Worm (Caenorhabditis elegans) whole organism, L4 larva: ENCODE data around the gene F09A5.2.

ENCODE experiments used
- D1046.2 ChIP-seq: fragments of 200-800 bp; sonication (Bioruptor generic); IDR thresholded peaks from 2 replicates; pipeline ENCODE4 v1.3.6; 2022; ENCODE audit warnings: missing genetic modification characterization, missing compliant biosample characterization
- F10B5.3 ChIP-seq: sonication (generic microtip); optimal IDR thresholded peaks from 2 replicates; lab custom pipeline; 2016; ENCODE audit warnings: mild to moderate bottlenecking, missing genetic modification characterization, missing compliant biosample characterization
- F37D6.2 ChIP-seq: sonication (generic microtip); optimal IDR thresholded peaks from 2 replicates; lab custom pipeline; 2016; ENCODE audit warnings: mild to moderate bottlenecking, missing genetic modification characterization, missing compliant biosample characterization
- F49E8.2 ChIP-seq: sonication (generic microtip); optimal IDR thresholded peaks from 2 replicates; lab custom pipeline; 2016; ENCODE audit warnings: missing compliant biosample characterization, mild to moderate bottlenecking, missing genetic modification characterization, borderline replicate concordance
- Y105C5A.15 ChIP-seq: fragments of 200-800 bp; sonication (Bioruptor generic); IDR thresholded peaks from 2 replicates; pipeline ENCODE4 v1.3.6; 2022; ENCODE audit warnings: missing genetic modification characterization, missing compliant biosample characterization
- Y48G9A.11 ChIP-seq: fragments of 200-800 bp; sonication (Bioruptor generic); IDR thresholded peaks from 2 replicates; pipeline ENCODE4 v1.3.6; 2022; ENCODE audit warnings: missing genetic modification reagents, missing genetic modification characterization, missing compliant biosample characterization
- Y5F2A.4 ChIP-seq: fragments of 200-800 bp; sonication (Bioruptor generic); optimal IDR thresholded peaks from 2 replicates; lab custom pipeline; 2018; ENCODE audit warnings: mild to moderate bottlenecking, missing genetic modification characterization, missing compliant biosample characterization
- ZK546.5 ChIP-seq, 2 experiments: sonication (generic microtip); optimal IDR thresholded peaks; 2 replicates each; lab custom pipeline; 2017; ENCODE audit warnings: missing biosample characterization in 2 of 2, missing genetic modification characterization in 2 of 2
- arid-1 ChIP-seq: fragments of 200-800 bp; sonication (Bioruptor generic); conservative IDR thresholded peaks from 2 replicates; pipeline ENCODE4 v1.3.6; 2022; ENCODE audit warnings: missing genetic modification reagents, missing genetic modification characterization, missing compliant biosample characterization
- ceh-20 ChIP-seq: fragments of 200-800 bp; sonication (Bioruptor generic); IDR thresholded peaks from 2 replicates; pipeline ENCODE4 v1.3.6; 2022; ENCODE audit warnings: missing genetic modification reagents, missing genetic modification characterization, missing compliant biosample characterization
- ceh-32 ChIP-seq: sonication (generic microtip); optimal IDR thresholded peaks from 2 replicates; lab custom pipeline; 2016; ENCODE audit warnings: mild to moderate bottlenecking, missing genetic modification characterization, missing compliant biosample characterization; ENCODE audit not compliant: poor library complexity
- ceh-44 ChIP-seq: fragments of 200-800 bp; sonication (Bioruptor generic); IDR thresholded peaks from 2 replicates; pipeline ENCODE4 v1.3.6; 2022; ENCODE audit warnings: missing genetic modification reagents, missing genetic modification characterization, missing compliant biosample characterization
- ces-1 ChIP-seq: fragments of 150-350 bp; sonication (generic microtip); optimal IDR thresholded peaks from 4 replicates; lab custom pipeline; 2014; ENCODE audit warnings: missing biosample characterization, missing genetic modification reagents, missing genetic modification characterization
- ctbp-1 ChIP-seq: fragments of 200-800 bp; sonication (Bioruptor generic); IDR thresholded peaks from 2 replicates; pipeline ENCODE4 v1.3.6; 2022; ENCODE audit warnings: missing genetic modification reagents, missing genetic modification characterization, missing compliant biosample characterization
- egl-27 ChIP-seq: sonication (generic microtip); optimal IDR thresholded peaks from 3 replicates; lab custom pipeline; 2017; ENCODE audit warnings: missing biosample characterization, missing genetic modification reagents, missing genetic modification characterization
- fkh-10 ChIP-seq: fragments of 150-350 bp; optimal IDR thresholded peaks from 2 replicates; lab custom pipeline; 2014; ENCODE audit warnings: missing biosample characterization, missing genetic modification reagents, missing genetic modification characterization
- fos-1 ChIP-seq: fragments of 150-350 bp; optimal IDR thresholded peaks from 2 replicates; lab custom pipeline; 2014; ENCODE audit warnings: missing biosample characterization, missing genetic modification characterization
- hlh-11 ChIP-seq: fragments of 200-800 bp; sonication (Bioruptor generic); optimal IDR thresholded peaks from 2 replicates; lab custom pipeline; 2018; ENCODE audit warnings: mild to moderate bottlenecking, missing genetic modification characterization, missing compliant biosample characterization
- hmg-1.1 ChIP-seq: fragments of 200-800 bp; sonication (Bioruptor generic); IDR thresholded peaks from 2 replicates; pipeline ENCODE4 v1.3.6; 2022; ENCODE audit warnings: missing genetic modification reagents, missing genetic modification characterization, missing compliant biosample characterization
- lim-7 ChIP-seq: fragments of 200-800 bp; sonication (Bioruptor generic); IDR thresholded peaks from 2 replicates; pipeline ENCODE4 v1.3.6; 2022; ENCODE audit warnings: missing genetic modification characterization, missing compliant biosample characterization
- lin-1 ChIP-seq: fragments of 200-800 bp; sonication (Bioruptor generic); IDR thresholded peaks from 2 replicates; pipeline ENCODE4 v1.3.6; 2022; ENCODE audit warnings: missing genetic modification reagents, missing genetic modification characterization, missing compliant biosample characterization
- lin-38 ChIP-seq: fragments of 200-800 bp; sonication (Bioruptor generic); IDR thresholded peaks from 2 replicates; pipeline ENCODE4 v1.3.6; 2022; ENCODE audit warnings: missing genetic modification reagents, missing genetic modification characterization, missing compliant biosample characterization
- lin-39 ChIP-seq: fragments of 150-350 bp; optimal IDR thresholded peaks from 2 replicates; lab custom pipeline; 2014; ENCODE audit warnings: missing biosample characterization, missing genetic modification reagents, missing genetic modification characterization
- lsy-2 ChIP-seq, 2 experiments: fragments of 150-350 bp in 1 of 2; sonication (generic microtip) in 1 of 2; optimal IDR thresholded peaks; 2 replicates each; lab custom pipeline; 2014 to 2017; ENCODE audit warnings: missing biosample characterization in 2 of 2, missing genetic modification characterization in 2 of 2
- madf-5 ChIP-seq, 2 experiments: fragments of 200-800 bp; sonication (Bioruptor generic); IDR thresholded peaks; 2 replicates each; pipeline ENCODE4 v1.3.6; 2022; ENCODE audit warnings: missing compliant biosample characterization in 2 of 2, missing genetic modification characterization in 2 of 2
- madf-9 ChIP-seq: fragments of 200-800 bp; sonication (Bioruptor generic); conservative IDR thresholded peaks from 2 replicates; pipeline ENCODE4 v1.3.6; 2022; ENCODE audit warnings: missing genetic modification reagents, missing genetic modification characterization, missing compliant biosample characterization
- mdl-1 ChIP-seq, 2 experiments: fragments of 150-350 bp in 1 of 2; sonication (generic microtip) in 1 of 2; optimal IDR thresholded peaks; 2 replicates each; lab custom pipeline; 2014 to 2017; ENCODE audit warnings: missing biosample characterization in 2 of 2, missing genetic modification characterization in 2 of 2
- mdt-29 ChIP-seq: fragments of 200-800 bp; sonication (Bioruptor generic); IDR thresholded peaks from 2 replicates; pipeline ENCODE4 v1.3.6; 2022; ENCODE audit warnings: missing genetic modification reagents, missing genetic modification characterization, missing compliant biosample characterization
- mxl-3 ChIP-seq: fragments of 200-800 bp; sonication (Bioruptor generic); optimal IDR thresholded peaks from 2 replicates; lab custom pipeline; 2018; ENCODE audit warnings: mild to moderate bottlenecking, missing genetic modification characterization, missing compliant biosample characterization
- nhr-102 ChIP-seq: sonication (generic microtip); optimal IDR thresholded peaks from 2 replicates; lab custom pipeline; 2016; ENCODE audit warnings: mild to moderate bottlenecking, missing genetic modification characterization, moderate library complexity, missing compliant biosample characterization
- nhr-111 ChIP-seq: fragments of 200-800 bp; sonication (Bioruptor generic); optimal IDR thresholded peaks from 2 replicates; lab custom pipeline; 2018; ENCODE audit warnings: mild to moderate bottlenecking, missing genetic modification characterization, missing compliant biosample characterization
- nhr-28 ChIP-seq: fragments of 150-350 bp; optimal IDR thresholded peaks from 2 replicates; lab custom pipeline; 2014; ENCODE audit warnings: missing biosample characterization, missing genetic modification characterization
- nhr-41 ChIP-seq: fragments of 200-800 bp; sonication (Bioruptor generic); IDR thresholded peaks from 2 replicates; pipeline ENCODE4 v1.3.6; 2022; ENCODE audit warnings: missing genetic modification reagents, missing genetic modification characterization, missing compliant biosample characterization
- nhr-42 ChIP-seq: fragments of 200-800 bp; sonication (Bioruptor generic); IDR thresholded peaks from 2 replicates; pipeline ENCODE4 v1.3.6; 2022; ENCODE audit warnings: missing genetic modification characterization, missing compliant biosample characterization
- php-3 ChIP-seq: fragments of 200-800 bp; sonication (Bioruptor generic); IDR thresholded peaks from 2 replicates; pipeline ENCODE4 v1.3.6; 2022; ENCODE audit warnings: missing genetic modification reagents, missing genetic modification characterization, missing compliant biosample characterization
- snpc-1.2 ChIP-seq: fragments of 200-800 bp; sonication (Bioruptor generic); IDR thresholded peaks from 2 replicates; pipeline ENCODE4 v1.3.6; 2022; ENCODE audit warnings: missing genetic modification reagents, missing genetic modification characterization, missing compliant biosample characterization
- snpc-4 ChIP-seq: fragments of 150-350 bp; optimal IDR thresholded peaks from 2 replicates; lab custom pipeline; 2014; ENCODE audit warnings: missing biosample characterization, missing genetic modification characterization
- spr-3 ChIP-seq: fragments of 200-800 bp; sonication (Bioruptor generic); optimal IDR thresholded peaks from 2 replicates; lab custom pipeline; 2018; ENCODE audit warnings: mild to moderate bottlenecking, missing genetic modification characterization, missing compliant biosample characterization
- tra-1 ChIP-seq: fragments of 200-800 bp; sonication (Bioruptor generic); IDR thresholded peaks from 2 replicates; pipeline ENCODE4 v1.3.6; 2022; ENCODE audit warnings: missing genetic modification reagents, missing genetic modification characterization, missing compliant biosample characterization
- unc-130 ChIP-seq: sonication (generic microtip); optimal IDR thresholded peaks from 2 replicates; lab custom pipeline; 2016; ENCODE audit warnings: missing genetic modification reagents, missing genetic modification characterization, missing compliant biosample characterization
- unc-62 ChIP-seq, 3 experiments: fragments of 150-350 bp in 1 of 3; sonication (generic microtip); optimal IDR thresholded peaks in 2 of 3; peaks in 1 of 3; 1 replicate in 1 of 3; 2 replicates in 2 of 3; lab custom pipeline; 2014 to 2017; ENCODE audit warnings: missing biosample characterization in 3 of 3, missing genetic modification characterization in 3 of 3, missing genetic modification reagents in 3 of 3, missing genotype in 1 of 3
- zfp-3 ChIP-seq: fragments of 200-800 bp; sonication (Bioruptor generic); conservative IDR thresholded peaks from 2 replicates; pipeline ENCODE4 v1.3.6; 2022; ENCODE audit warnings: missing genetic modification reagents, missing genetic modification characterization, missing compliant biosample characterization
- zip-2 ChIP-seq: fragments of 150-350 bp; optimal IDR thresholded peaks from 2 replicates; lab custom pipeline; 2014; ENCODE audit warnings: missing biosample characterization, missing genetic modification characterization

The F09A5.2 gene

ce11 chrX:13143762-13144732 is 9.1 kb downstream of the F09A5.2 start (continued):
- TF ChIP-seq lin-1 (GFP tag; lab: Robert Waterston, UW) (0 out of 2 replicates have a peak, but pooled peaks have one; percentile 63), snpc-1.2 (no peak), fos-1 (tag; lab: Kevin White, UChicago) (peak; percentile 15), F10B5.3 (no peak), madf-5 (GFP tag; IDR thresholded peaks at IDR 0.05; lab: Robert Waterston, UW) (no peak), zfp-3 (GFP tag; lab: Robert Waterston, UW) (0 out of 2 replicates have a peak, but pooled peaks have one; percentile 46), hlh-11 (tag; lab: Kevin White, UChicago) (peak; percentile 95), lim-7 (GFP tag; lab: Robert Waterston, UW) (0 out of 2 replicates have a peak, but pooled peaks have one; percentile 49), madf-9 (GFP tag; lab: Robert Waterston, UW) (peak; percentile 16; the same call in 1 of the 2 replicates), Y105C5A.15 (GFP tag; lab: Robert Waterston, UW) (no peak), lin-38 (GFP tag; lab: Robert Waterston, UW) (no peak), ceh-20 (peak; percentile 74), D1046.2 (GFP tag; lab: Robert Waterston, UW) (0 out of 2 replicates have a peak, but pooled peaks have one; percentile 21), Y48G9A.11 (GFP tag; lab: Robert Waterston, UW) (no peak), nhr-42 (GFP tag; lab: Robert Waterston, UW) (0 out of 2 replicates have a peak, but pooled peaks have one; percentile 55), tra-1 (GFP tag; lab: Robert Waterston, UW) (0 out of 2 replicates have a peak, but pooled peaks have one; percentile 61), ceh-32 (tag; lab: Kevin White, UChicago) (peak; percentile 3), spr-3 (no peak), mxl-3 (GFP tag; lab: Kevin White, UChicago) (peak; percentile 91), F37D6.2 (tag; lab: Kevin White, UChicago) (peak; percentile 26), unc-62 (GFP tag; optimal IDR thresholded peaks at IDR 0.05 in 1 of 2; lab: Kevin White, UChicago) (peak; percentile 8 to 91), unc-62 (tag; optimal IDR thresholded peaks at IDR 0.05; lab: Kevin White, UChicago) (no peak), nhr-28 (peak; percentile 44), mdt-29 (GFP tag; lab: Robert Waterston, UW) (0 out of 2 replicates have a peak, but pooled peaks have one; percentile 43), F49E8.2 (tag; lab: Kevin White, UChicago) (no peak), nhr-102 (tag; lab: Kevin White, UChicago) (peak; percentile 57), zip-2 (peak; percentile 23), ZK546.5 (tag; optimal IDR thresholded peaks at IDR 0.05; lab: Kevin White, UChicago) (no peak), arid-1 (GFP tag; lab: Robert Waterston, UW) (0 out of 2 replicates have a peak, but pooled peaks have one; percentile 29), snpc-4 (tag; lab: Kevin White, UChicago) (no peak), php-3 (0 out of 2 replicates have a peak, but pooled peaks have one; percentile 51), hmg-1.1 (peak; percentile 75), ctbp-1 (GFP tag; lab: Robert Waterston, UW) (peak; percentile 80), mdl-1 (tag; optimal IDR thresholded peaks at IDR 0.05; lab: Kevin White, UChicago) (peak; percentile 73 to 94)

ce11 chrX:13144975-13145618 is 10.2 kb downstream of the F09A5.2 start:
- peak; percentile 6 for TF ChIP-seq fos-1 (tag; lab: Kevin White, UChicago)
- 0 out of 4 replicates have a peak, but pooled peaks of 1 of the 2 experiments have one; percentile 21 for TF ChIP-seq madf-5 (GFP tag; IDR thresholded peaks at IDR 0.05; lab: Robert Waterston, UW)
- TF ChIP-seq nhr-41 = peak; percentile 32; the same call in 1 of the 2 replicates
- peak; percentile 87 to 91 for TF ChIP-seq lsy-2 (tag; optimal IDR thresholded peaks at IDR 0.05; lab: Kevin White, UChicago)
- no peak for TF ChIP-seq ceh-44 (GFP tag; lab: Robert Waterston, UW)
- peak; percentile 91 for TF ChIP-seq egl-27 (tag; lab: Kevin White, UChicago)
- TF ChIP-seq ctbp-1 (GFP tag; lab: Robert Waterston, UW) = peak; percentile 97
- TF ChIP-seq nhr-111 (GFP tag; lab: Kevin White, UChicago) = no peak
- TF ChIP-seq fkh-10 (GFP tag; lab: Kevin White, UChicago) = peak; percentile 96
- TF ChIP-seq F37D6.2 (tag; lab: Kevin White, UChicago) = peak; percentile 93
- TF ChIP-seq unc-130 (GFP tag; lab: Kevin White, UChicago) = no peak
- peak; percentile 46 for TF ChIP-seq Y5F2A.4 (GFP tag; lab: Kevin White, UChicago)
- peak; percentile 77 for TF ChIP-seq lin-39
- peak in 1 of 2 experiments; percentile 11 for TF ChIP-seq ZK546.5 (tag; optimal IDR thresholded peaks at IDR 0.05; lab: Kevin White, UChicago)
- peak; percentile 84 for TF ChIP-seq nhr-102 (tag; lab: Kevin White, UChicago)
- TF ChIP-seq lim-7 (GFP tag; lab: Robert Waterston, UW) = peak; percentile 67
- TF ChIP-seq ces-1 (GFP tag; lab: Kevin White, UChicago) = peak; percentile 40
- peak; percentile 74 for TF ChIP-seq zip-2
- TF ChIP-seq mdl-1 (tag; optimal IDR thresholded peaks at IDR 0.05; lab: Kevin White, UChicago) = peak; percentile 97 to 100
- peak; percentile 99 for TF ChIP-seq hlh-11 (tag; lab: Kevin White, UChicago)
